Fruit fly (Drosophila melanogaster) whole organism, adult: ENCODE measurements around the gene COX7AL.

Source experiments
- CG1620 ChIP-seq: fragments of 200-800 bp; sonication (Bioruptor generic); optimal IDR thresholded peaks from 2 replicates; lab custom pipeline; 2016; ENCODE audit warnings: missing biosample characterization, missing genetic modification characterization
- CG5204 ChIP-seq: fragments of 200-800 bp; sonication (Bioruptor generic); optimal IDR thresholded peaks from 2 replicates; lab custom pipeline; 2016; ENCODE audit warnings: missing biosample characterization, missing genetic modification characterization
- CG7101 ChIP-seq: fragments of 200-800 bp; sonication (Bioruptor generic); optimal IDR thresholded peaks from 2 replicates; lab custom pipeline; 2018; ENCODE audit warnings: missing biosample characterization, mild to moderate bottlenecking, missing genetic modification characterization, moderate library complexity
- Clk ChIP-seq: fragments of 200-800 bp; sonication (Bioruptor generic); optimal IDR thresholded peaks from 2 replicates; lab custom pipeline; 2017; ENCODE audit warnings: missing biosample characterization, missing genetic modification characterization
- Mnt ChIP-seq: fragments of 200-800 bp; sonication (Bioruptor generic); optimal IDR thresholded peaks from 2 replicates; lab custom pipeline; 2016; ENCODE audit warnings: missing biosample characterization, mild to moderate bottlenecking, missing genetic modification characterization
- cic ChIP-seq: fragments of 200-800 bp; sonication (Bioruptor generic); optimal IDR thresholded peaks from 2 replicates; lab custom pipeline; 2017; ENCODE audit warnings: missing biosample characterization, mild to moderate bottlenecking, missing genetic modification characterization, moderate library complexity
- cnc ChIP-seq, 2 experiments: fragments of >200 bp; optimal IDR thresholded peaks; 2 replicates each; lab custom pipeline; 2017
- kay ChIP-seq: fragments of 200-800 bp; sonication (Bioruptor generic); peaks from one replicate; lab custom pipeline; 2016; ENCODE audit warnings: missing biosample characterization, missing genetic modification characterization, borderline replicate concordance
- tj ChIP-seq: fragments of 200-800 bp; sonication (Bioruptor generic); optimal IDR thresholded peaks from 3 replicates; lab custom pipeline; 2017; ENCODE audit warnings: missing biosample characterization, mild to moderate bottlenecking, missing genetic modification characterization, moderate library complexity
- toe ChIP-seq: fragments of 200-800 bp; sonication (Bioruptor generic); optimal IDR thresholded peaks from 2 replicates; lab custom pipeline; 2016; ENCODE audit warnings: missing biosample characterization, missing genetic modification characterization

DNA sequence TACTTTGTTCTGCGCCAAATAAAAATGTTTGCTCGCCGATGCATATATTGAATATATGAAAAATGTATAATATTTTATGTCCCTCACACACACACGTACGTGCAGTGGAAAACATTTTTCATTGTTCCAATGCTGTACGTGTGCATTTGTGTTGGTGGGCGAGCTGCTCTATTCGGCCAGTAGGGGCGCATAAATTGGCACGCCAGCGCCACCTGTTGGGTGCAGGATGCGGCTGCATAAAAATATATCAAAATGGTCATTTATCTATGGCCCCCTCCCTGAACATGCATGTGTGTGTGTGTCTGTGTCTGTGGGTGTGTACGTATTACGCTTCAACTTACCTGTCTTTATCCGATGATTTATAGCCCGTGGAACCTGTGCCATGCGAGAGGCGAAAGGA lies 46.2 kb downstream of the COX7AL start:
- TF ChIP-seq toe (GFP tag; lab: Kevin White, UChicago), result no peak
- TF ChIP-seq CG5204 (GFP tag; lab: Kevin White, UChicago), result no peak
- TF ChIP-seq kay (GFP tag; lab: Kevin White, UChicago), result no peak
- TF ChIP-seq Mnt (GFP tag; lab: Kevin White, UChicago), result no peak
- no peak for TF ChIP-seq CG1620 (GFP tag; lab: Kevin White, UChicago)
- TF ChIP-seq cic (GFP tag; lab: Kevin White, UChicago), result no peak
- TF ChIP-seq cnc (optimal IDR thresholded peaks at IDR 0.05; lab: Kevin White, UChicago), result no peak
- TF ChIP-seq CG7101 (tag; lab: Kevin White, UChicago), result no peak
- TF ChIP-seq tj (GFP tag; lab: Kevin White, UChicago), result no peak
- TF ChIP-seq Clk (GFP tag; lab: Kevin White, UChicago), result no peak
